Worm (Caenorhabditis elegans) whole organism, mixed stage, embryonic: ENCODE measurements around the gene nas-10.

Experiments
- blmp-1 ChIP-seq: fragments of 150-350 bp; optimal IDR thresholded peaks from 2 replicates; lab custom pipeline; 2014; ENCODE audit warnings: missing biosample characterization, missing genetic modification characterization
- ceh-43 ChIP-seq: fragments of 200-800 bp; sonication (Bioruptor generic); optimal IDR thresholded peaks from 2 replicates; lab custom pipeline; 2018; ENCODE audit warnings: mild to moderate bottlenecking, missing genetic modification characterization, moderate library complexity, missing compliant biosample characterization
- ces-1 ChIP-seq: fragments of 150-350 bp; optimal IDR thresholded peaks from 2 replicates; lab custom pipeline; 2014; ENCODE audit warnings: missing biosample characterization, missing genetic modification reagents, missing genetic modification characterization
- elt-3 ChIP-seq: fragments of 150-350 bp; optimal IDR thresholded peaks from 2 replicates; lab custom pipeline; 2014; ENCODE audit warnings: missing biosample characterization, missing genetic modification characterization
- ham-2 ChIP-seq: fragments of 200-800 bp; sonication (Bioruptor generic); optimal IDR thresholded peaks from 2 replicates; lab custom pipeline; 2018; ENCODE audit warnings: mild to moderate bottlenecking, missing genetic modification characterization, missing compliant biosample characterization
- lsy-2 ChIP-seq: fragments of 150-350 bp; optimal IDR thresholded peaks from 2 replicates; lab custom pipeline; 2014; ENCODE audit warnings: missing biosample characterization, missing genetic modification characterization
- mab-5 ChIP-seq: fragments of 150-350 bp; optimal IDR thresholded peaks from 2 replicates; lab custom pipeline; 2014; ENCODE audit warnings: missing biosample characterization, missing genetic modification characterization
- nhr-12 ChIP-seq: fragments of 150-350 bp; optimal IDR thresholded peaks from 2 replicates; lab custom pipeline; 2014; ENCODE audit warnings: missing biosample characterization, missing genetic modification characterization
- nhr-2 ChIP-seq: fragments of 150-350 bp; optimal IDR thresholded peaks from 2 replicates; lab custom pipeline; 2014; ENCODE audit warnings: missing biosample characterization, missing genetic modification characterization
- nhr-76 ChIP-seq: sonication (generic microtip); optimal IDR thresholded peaks from 2 replicates; lab custom pipeline; 2017; ENCODE audit warnings: missing biosample characterization, missing genetic modification characterization
- snpc-4 ChIP-seq: fragments of 150-350 bp; optimal IDR thresholded peaks from 2 replicates; lab custom pipeline; 2014; ENCODE audit warnings: missing biosample characterization, missing genetic modification characterization
- sptf-1 ChIP-seq: sonication (generic microtip); optimal IDR thresholded peaks from 2 replicates; lab custom pipeline; 2017; ENCODE audit warnings: mild to moderate bottlenecking, missing genetic modification characterization, moderate library complexity, missing compliant biosample characterization
- unc-39 ChIP-seq: fragments of 150-350 bp; optimal IDR thresholded peaks from 2 replicates; lab custom pipeline; 2014; ENCODE audit warnings: missing biosample characterization, missing genetic modification characterization
- unc-62 ChIP-seq: fragments of 150-350 bp; optimal IDR thresholded peaks from 2 replicates; lab custom pipeline; 2014; ENCODE audit warnings: missing biosample characterization, missing genetic modification reagents, missing genetic modification characterization

DNA sequence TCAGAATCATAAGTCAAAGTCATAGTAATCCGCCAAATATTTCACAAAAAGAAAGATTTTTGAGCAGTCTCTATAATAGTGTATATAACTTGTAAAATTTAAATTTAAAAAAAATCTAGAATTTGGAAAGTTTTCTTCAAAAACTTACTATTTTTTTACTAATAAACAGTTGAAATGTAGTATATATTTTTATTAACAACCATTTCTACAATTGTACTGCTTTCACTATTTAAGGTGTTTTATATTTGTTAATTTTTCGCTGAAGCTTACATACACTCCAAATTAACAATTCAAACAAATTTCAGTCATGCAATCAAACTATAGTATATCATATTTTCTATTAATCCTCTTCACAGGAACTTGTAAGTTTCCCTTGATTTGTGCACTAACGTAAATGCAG lies 2.9 kb upstream of the nas-10 start, which contains the start of gene lge-1:
- no peak for TF ChIP-seq ceh-43 (GFP tag; lab: Kevin White, UChicago)
- TF ChIP-seq unc-39 (tag; lab: Kevin White, UChicago) = no peak
- no peak for TF ChIP-seq nhr-2 (tag; lab: Kevin White, UChicago)
- TF ChIP-seq mab-5 = no peak
- TF ChIP-seq snpc-4 (tag; lab: Kevin White, UChicago) = no peak
- TF ChIP-seq blmp-1 (tag; lab: Kevin White, UChicago) = no peak
- no peak for TF ChIP-seq nhr-76
- TF ChIP-seq ces-1 (GFP tag; lab: Kevin White, UChicago) = no peak
- no peak for TF ChIP-seq sptf-1 (tag; lab: Kevin White, UChicago)
- TF ChIP-seq lsy-2 = no peak
- TF ChIP-seq unc-62 (GFP tag; lab: Kevin White, UChicago) = no peak
- no peak for TF ChIP-seq elt-3 (tag; lab: Kevin White, UChicago)
- TF ChIP-seq nhr-12 (tag; lab: Kevin White, UChicago) = no peak
- TF ChIP-seq ham-2 (GFP tag; lab: Kevin White, UChicago) = no peak
